Fruit fly (Drosophila melanogaster) ovary, adult (tissue): ENCODE results near the gene Osi6.

Source experiments
- CG17801 ChIP-seq: fragments of 200-800 bp; optimal IDR thresholded peaks from 2 replicates; lab custom pipeline; 2019; ENCODE audit warnings: missing biosample characterization, mild to moderate bottlenecking, missing genetic modification characterization, moderate library complexity; ENCODE audit not compliant: partially characterized antibody

Osi6 gene

DNA sequence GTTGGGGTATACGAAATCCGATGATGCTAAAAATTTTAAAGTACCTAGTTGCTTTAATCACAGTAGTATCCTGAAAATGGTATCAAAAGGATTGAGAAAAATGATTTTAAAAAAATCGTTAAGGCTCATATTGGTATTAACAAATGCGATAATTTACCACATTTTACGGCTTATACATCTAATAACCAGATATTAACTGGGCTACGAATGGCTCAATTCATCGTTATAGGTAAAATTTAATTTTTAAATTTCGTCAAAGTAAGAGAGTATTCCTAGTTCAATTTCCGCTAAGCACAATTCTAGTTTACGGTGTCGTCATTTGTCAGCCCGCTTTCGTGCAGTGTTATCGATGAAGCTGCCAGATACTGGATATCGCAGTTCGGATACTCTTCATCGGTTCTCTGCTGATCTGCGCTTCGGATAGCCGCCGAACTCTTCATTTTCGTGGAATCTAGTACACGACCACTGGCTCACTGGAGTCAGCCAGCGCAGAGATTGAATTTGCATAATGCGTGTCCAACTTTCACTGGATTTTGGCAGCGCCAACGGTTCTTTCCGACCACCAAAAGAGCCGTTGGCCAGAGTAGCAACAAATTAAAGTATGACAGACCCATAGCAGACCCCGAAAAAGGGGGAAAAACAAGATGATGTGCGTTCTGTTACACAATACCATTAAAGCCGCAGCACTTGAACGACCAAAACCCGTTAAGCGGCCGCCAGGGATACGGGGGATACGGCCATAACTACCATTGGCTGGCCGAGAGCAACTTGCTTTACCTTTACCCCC, 5.3 kb upstream of the Osi6 start:
- TF ChIP-seq CG17801 (GFP tag; lab: Kevin White, UChicago), result no peak

DNA sequence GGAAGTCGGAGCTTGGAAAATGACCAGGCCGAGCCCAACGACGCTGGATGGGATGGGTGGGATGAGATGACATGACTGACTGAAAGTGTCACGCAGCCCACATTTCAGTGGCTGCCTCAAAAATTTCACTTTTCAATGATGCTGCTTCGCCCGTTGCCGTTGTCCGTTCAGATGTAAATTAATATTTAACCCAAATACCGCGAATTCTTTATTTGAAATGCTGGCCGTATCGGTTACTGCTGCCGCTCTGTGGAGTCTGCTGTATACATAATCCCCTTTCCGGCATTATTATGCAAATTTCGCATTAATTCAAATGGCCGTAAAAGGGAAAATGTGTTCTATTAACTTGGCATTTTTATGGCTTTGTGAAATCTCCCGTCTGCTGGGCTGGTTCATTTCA, 4.2 kb upstream of the Osi6 start:
- no peak for TF ChIP-seq CG17801 (GFP tag; lab: Kevin White, UChicago)

DNA sequence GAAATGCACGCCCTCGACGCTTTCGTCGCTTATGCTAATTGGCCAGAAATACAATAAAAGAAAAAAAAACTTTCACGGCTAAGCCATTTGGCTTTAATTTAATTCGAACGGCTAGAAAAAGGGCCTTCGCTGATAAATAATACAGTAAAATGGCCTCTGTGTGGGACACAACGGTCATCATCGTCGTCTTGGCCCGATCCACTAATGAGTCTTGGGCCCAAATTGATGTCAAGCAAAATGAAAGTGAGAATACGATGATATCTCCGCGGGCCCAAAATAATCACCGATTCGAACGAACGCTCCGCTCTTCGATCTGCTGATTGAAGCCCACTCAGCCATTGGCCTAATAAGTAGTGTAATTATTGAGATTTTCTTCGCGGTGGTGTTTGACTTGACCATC, 3.1 kb upstream of the Osi6 start:
- TF ChIP-seq CG17801 (GFP tag; lab: Kevin White, UChicago), result no peak

DNA sequence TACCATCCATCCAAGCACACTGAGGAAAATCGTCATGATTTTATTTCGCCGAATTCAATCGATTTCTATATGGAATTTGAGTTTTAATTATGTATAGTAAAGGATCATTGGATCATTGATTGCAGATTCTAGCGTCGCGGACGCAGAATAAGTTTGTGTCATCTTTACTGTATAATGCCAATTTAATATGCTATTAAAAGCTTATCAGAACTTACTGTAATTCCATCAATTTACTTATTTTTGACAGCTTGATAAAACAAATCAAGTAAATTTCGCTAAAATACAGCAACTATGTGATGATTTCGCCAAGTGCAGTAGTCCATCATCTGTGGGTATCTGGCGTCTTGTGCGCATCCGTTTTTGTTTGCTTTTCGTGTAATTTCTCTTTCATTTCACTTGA, 1.4 kb upstream of the Osi6 start:
- no peak for TF ChIP-seq CG17801 (GFP tag; lab: Kevin White, UChicago)

DNA sequence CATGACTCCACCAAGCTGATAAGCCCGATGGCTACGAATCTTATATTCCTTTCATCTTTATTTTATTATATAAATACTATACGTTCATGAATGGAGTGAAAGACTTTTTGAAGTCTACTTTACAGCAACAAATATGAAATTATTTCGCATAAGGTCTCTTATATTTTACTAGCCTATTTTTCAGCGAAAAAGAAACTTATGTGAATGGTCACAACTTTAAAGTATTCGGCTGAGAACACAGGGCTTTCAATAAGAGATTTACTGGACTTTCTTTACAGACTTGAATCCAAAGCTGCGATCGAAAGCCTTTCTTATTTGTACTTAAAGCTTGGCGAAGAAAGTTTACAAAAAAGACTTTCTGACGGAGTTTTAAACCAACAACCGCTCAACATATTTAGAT, 4.5 kb downstream of the Osi6 start:
- no peak for TF ChIP-seq CG17801 (GFP tag; lab: Kevin White, UChicago)

DNA sequence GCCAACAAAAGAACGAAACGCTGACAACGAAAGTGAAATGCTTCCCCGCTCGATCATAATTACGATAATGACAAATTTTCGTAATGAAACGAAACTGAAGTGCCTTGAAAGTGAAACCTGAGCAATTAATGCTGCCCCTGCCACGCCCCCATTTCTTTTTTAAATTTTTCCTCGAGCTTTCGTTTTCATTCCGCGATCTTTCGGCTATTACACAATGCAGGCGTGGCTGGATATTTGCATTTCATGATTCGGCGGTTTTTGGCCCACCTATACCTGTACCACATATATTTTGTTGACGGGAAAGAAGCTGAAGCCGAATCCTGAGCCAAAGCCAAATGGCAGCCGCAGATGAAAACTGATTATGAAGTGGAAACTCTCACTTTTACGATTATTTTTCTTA, 5.8 kb downstream of the Osi6 start:
- TF ChIP-seq CG17801 (GFP tag; lab: Kevin White, UChicago), result no peak

DNA sequence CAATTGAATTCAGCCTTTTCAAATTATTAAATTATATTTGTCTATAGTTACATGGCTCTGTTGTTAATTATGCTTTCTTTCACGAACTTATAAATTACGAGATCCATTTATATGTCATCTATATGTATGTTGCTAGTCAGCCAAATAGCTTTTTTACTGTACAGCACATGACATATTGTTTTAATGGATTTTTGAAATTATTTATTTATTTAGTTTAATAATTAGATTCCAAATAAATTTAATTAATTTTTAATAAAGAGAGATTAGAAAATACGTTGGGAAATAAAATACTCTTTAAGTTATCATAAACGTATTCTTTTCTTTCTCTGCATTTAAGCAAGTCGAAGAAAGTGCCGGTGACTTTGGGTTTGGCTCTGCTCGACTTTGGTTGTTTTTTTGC, 6.8 kb downstream of the Osi6 start:
- TF ChIP-seq CG17801 (GFP tag; lab: Kevin White, UChicago), result no peak

DNA sequence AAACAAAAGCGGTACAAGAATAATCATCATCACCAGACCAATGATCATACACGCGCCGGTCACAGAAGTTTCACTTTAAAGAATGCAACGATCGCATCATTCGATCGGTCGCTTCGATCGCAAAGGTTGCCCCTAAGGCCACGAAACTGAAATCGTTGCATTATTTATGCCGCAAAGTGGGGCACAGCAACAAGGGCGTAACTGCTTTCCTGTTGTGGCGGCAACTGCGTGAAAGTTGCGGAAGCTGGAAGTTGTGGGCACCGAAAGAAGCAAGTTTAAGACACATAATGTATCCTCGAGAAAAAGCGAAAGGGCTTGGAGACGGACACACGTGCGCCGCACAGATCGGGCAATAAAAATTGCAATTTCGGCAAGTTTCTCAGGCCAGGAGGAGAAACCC, 9.5 kb downstream of the Osi6 start:
- no peak for TF ChIP-seq CG17801 (GFP tag; lab: Kevin White, UChicago)

DNA sequence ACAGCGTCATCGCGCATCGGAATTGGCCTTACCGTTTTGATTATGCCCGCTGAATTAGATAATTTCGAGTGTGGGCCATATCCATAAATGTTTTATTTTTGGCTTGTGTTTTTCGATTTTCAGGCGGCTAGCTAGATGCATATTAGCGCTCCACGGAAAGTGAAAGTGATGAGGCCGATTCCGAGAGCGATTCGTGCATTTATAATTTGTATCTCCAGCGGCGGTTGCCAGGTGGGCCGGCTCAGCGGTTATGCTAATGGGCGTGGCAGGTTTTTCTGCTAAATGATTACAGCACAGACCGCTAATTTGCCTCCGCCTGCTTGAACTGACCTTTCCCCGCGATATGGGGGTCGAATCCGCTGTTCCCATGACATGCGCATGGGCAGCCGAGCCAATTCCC, 10.5 kb downstream of the Osi6 start:
- TF ChIP-seq CG17801 (GFP tag; lab: Kevin White, UChicago), result no peak

DNA sequence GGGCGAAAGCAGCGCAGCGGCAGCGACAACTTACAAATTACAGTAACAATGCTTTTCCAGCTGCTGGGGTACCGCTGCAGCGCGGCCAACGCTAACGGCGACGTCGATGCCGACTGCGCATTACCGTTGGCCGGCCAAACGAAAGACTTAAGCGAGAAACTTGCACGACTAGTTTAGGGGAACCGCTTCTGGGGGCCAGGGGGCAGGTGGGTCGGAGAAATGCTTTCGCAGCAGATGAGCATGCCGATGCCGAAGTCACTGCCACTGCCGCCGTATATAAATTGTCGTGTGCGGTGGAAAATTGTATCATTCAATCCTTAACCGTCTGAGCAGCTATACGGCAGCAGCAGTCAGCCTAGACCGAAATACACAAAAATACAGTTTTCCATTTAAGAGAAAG, 14.2 kb downstream of the Osi6 start, which contains the start of gene Osi7:
Osi7 (plus strand) TSS at position 301 of the 400 bp plus-strand sequence.
- TF ChIP-seq CG17801 (GFP tag; lab: Kevin White, UChicago), result no peak

DNA sequence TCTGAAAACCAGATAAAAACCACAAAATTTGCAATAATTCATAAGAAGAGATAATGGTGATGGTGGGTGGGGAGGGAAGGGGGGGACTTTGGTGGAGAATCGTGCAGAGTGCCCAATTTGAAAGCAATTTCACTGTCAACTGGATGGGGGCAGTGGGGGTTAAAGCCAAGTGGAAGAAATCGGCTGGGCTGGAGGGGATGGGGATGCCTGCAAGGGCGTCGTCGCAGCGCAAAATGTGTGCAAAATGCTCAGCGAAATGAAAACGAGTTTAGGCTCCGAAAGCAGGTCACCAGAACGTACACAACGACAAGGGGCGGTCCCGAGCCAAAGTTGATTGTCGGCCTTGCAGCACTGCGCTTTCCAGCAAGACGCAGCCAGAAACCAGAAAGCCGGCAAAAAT, 18.3 kb downstream of the Osi6 start:
- TF ChIP-seq CG17801 (GFP tag; lab: Kevin White, UChicago), result no peak

DNA sequence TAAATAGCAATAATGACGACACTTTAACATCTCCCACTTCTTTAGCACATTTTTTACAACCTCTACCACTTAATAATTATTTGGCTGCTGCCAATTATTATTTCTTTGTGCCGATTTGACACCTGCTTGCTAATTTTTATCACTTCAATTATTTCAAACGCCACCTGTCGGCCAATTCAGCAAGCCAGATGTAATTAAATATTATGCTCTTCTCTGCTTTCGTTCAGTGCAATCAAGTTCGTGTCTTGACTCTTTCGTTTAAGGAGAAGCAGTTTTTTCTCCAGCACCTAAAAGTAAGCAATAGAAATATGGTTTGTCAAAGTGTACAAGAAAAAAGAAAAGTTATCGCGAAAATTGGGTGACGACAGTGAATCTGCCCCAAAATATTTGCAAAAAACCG, 19.9 kb downstream of the Osi6 start:
- TF ChIP-seq CG17801 (GFP tag; lab: Kevin White, UChicago), result no peak

DNA sequence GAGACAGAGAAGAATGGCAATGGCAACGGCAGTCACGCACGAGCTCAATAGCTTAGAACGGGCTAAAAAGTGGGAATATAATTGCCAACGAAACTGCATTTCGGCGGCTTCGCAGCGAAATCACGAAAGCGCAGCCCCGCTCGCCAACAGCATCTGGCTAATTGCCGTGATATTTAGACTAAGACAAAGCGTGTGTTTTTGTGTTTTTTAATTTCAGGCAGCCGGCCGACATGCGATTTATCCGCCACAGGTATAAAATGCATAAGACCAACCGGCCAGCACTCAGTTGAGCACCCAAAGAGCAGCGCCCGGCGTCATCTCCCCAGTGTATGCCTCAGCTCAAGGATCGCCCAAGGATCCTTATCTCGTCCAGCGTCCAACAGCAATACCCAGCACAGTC, 20.4 kb downstream of the Osi6 start, which contains the start of gene Osi8:
Osi8 (plus strand) TSS at position 301 of the 400 bp plus-strand sequence.
- no peak for TF ChIP-seq CG17801 (GFP tag; lab: Kevin White, UChicago)

DNA sequence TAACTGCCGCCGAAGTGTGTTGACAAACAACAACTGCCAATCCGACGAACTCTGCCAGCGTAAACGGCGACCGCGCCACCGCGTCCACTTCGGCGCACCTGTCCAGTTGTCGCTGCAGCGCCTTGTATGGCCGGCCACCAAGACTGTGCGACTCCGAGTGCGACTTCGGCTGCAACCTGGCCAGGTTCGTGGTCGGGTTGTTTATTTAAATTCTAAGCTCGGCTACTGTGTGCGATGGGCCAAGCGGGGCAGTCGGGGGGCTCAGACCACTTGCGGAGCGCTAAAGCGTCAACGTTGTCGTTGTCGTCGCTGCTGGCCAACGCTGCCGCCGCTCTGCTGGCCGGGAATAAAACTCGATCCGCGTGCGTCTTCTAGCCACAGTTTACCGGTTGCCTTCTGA, 25.3 kb downstream of the Osi6 start, which contains the start of gene Osi9:
Osi9 (plus strand) TSS at position 375 of the 400 bp plus-strand sequence.
- TF ChIP-seq CG17801 (GFP tag; lab: Kevin White, UChicago), result no peak

DNA sequence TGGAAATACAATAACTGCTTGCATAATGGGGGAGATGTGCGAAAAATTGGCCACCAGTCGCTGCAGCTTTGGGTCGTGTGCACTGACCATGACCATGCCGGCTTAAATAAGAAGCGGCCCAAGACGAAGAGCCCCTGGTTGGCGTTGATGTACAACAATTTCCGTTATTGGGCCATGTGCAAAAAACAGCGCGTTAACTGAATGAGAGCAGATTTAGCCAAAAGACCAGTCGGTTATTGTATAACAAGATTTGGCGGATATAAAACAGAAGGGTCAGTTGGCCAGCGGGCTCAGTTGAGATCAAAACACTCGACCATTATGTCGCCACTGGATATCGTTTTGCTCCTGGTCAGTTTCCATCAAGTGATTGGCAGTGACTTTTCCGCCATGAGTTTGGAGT, 29.1 kb downstream of the Osi6 start, which contains the start of gene Osi10a:
Osi10a (plus strand) TSS at position 301 of the 400 bp plus-strand sequence.
- no peak for TF ChIP-seq CG17801 (GFP tag; lab: Kevin White, UChicago)

DNA sequence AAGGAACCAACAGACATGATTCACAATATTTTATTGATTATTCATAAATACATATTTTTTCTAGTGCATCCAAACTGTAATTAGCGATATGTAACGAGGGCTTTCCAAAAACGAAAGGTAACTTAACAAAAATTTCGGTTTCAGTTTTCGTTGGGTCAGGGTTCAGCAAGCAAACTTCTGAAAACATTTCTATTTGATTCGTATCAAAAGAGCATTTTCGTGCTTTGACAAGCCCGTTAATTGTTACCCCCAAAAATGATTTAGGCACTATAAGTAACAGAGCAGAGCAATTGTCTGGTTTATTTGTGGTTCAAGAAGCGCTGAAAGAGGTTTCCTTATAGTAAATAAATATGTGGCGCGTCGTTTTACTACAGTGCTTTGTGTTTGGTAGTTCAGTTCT, 31.4 kb downstream of the Osi6 start, which contains the start of gene Osi10b:
Osi10b (plus strand) TSS at position 301 of the 400 bp plus-strand sequence.
- TF ChIP-seq CG17801 (GFP tag; lab: Kevin White, UChicago), result no peak
